Worm (Caenorhabditis elegans): ENCODE measurements around the gene Y38C1AA.1.

- TF ChIP-seq dao-5 (tag; optimal IDR thresholded peaks at IDR 0.05) (no peak), him-1 (tag; optimal IDR thresholded peaks at IDR 0.05) (no peak), W03F9.2 (tag; optimal IDR thresholded peaks at IDR 0.05) (no peak)
Measured at ce11 chrIV:159864-160263, 48.1 kb upstream of the Y38C1AA.1 start, which contains the start of gene Y38C1AA.19.

Measured in whole organism, L4/young adult.